Fruit fly (Drosophila melanogaster) whole organism, adult: Measurements from ENCODE around the gene Osi15.

Source experiments
- CG33017 ChIP-seq: fragments of 200-800 bp; sonication (Bioruptor generic); optimal IDR thresholded peaks from 2 replicates; lab custom pipeline; 2018; ENCODE audit warnings: missing biosample characterization, mild to moderate bottlenecking, missing genetic modification characterization, moderate library complexity
- CG7045 ChIP-seq: fragments of 200-800 bp; sonication (Bioruptor generic); optimal IDR thresholded peaks from 2 replicates; lab custom pipeline; 2017; ENCODE audit warnings: missing biosample characterization, mild to moderate bottlenecking, missing genetic modification characterization
- cnc ChIP-seq, 2 experiments: fragments of >200 bp; optimal IDR thresholded peaks; 2 replicates each; lab custom pipeline; 2017
- kay ChIP-seq: fragments of 200-800 bp; sonication (Bioruptor generic); peaks from one replicate; lab custom pipeline; 2016; ENCODE audit warnings: missing biosample characterization, missing genetic modification characterization, borderline replicate concordance
- ovo ChIP-seq: fragments of 200-800 bp; sonication (Bioruptor generic); optimal IDR thresholded peaks from 2 replicates; lab custom pipeline; 2016; ENCODE audit warnings: missing biosample characterization, missing genetic modification characterization
- toe ChIP-seq: fragments of 200-800 bp; sonication (Bioruptor generic); optimal IDR thresholded peaks from 2 replicates; lab custom pipeline; 2016; ENCODE audit warnings: missing biosample characterization, missing genetic modification characterization

dm6 chr3R:6252809-6253208 is 48.8 kb upstream of the Osi15 start:
- TF ChIP-seq CG7045 (GFP tag; lab: Kevin White, UChicago) (no peak), kay (no peak), CG33017 (no peak), toe (GFP tag; lab: Kevin White, UChicago) (no peak), ovo (GFP tag; lab: Kevin White, UChicago) (no peak), cnc (optimal IDR thresholded peaks at IDR 0.05; lab: Kevin White, UChicago) (no peak)
